Fruit fly (Drosophila melanogaster) S2 (cell line): ENCODE results near the gene shi.

Source experiments
- CG8478 ChIP-seq: fragments of >200 bp; optimal IDR thresholded peaks from 2 replicates; lab custom pipeline; 2018
- CTCF ChIP-seq, 2 experiments: fragments of >200 bp; optimal IDR thresholded peaks; 2 replicates each; lab custom pipeline; 2018

shi gene

dm6 chrX:15933504-15934225, 41.7 kb downstream of the shi start, which contains the start of gene Ranbp16:
Ranbp16 (minus strand) TSS chrX:15933867.
- no peak for TF ChIP-seq CTCF (optimal IDR thresholded peaks at IDR 0.05; lab: Kevin White, UChicago)
- TF ChIP-seq CG8478 (lab: Kevin White, UChicago) = no peak

dm6 chrX:15934226-15934547, 42.3 kb downstream of the shi start:
- no peak for TF ChIP-seq CG8478 (lab: Kevin White, UChicago)
- TF ChIP-seq CTCF (optimal IDR thresholded peaks at IDR 0.05; lab: Kevin White, UChicago) = no peak

dm6 chrX:15940105-15940955, 48.4 kb downstream of the shi start, which contains the start of gene Stim:
Stim (minus strand) TSS chrX:15940451.
- TF ChIP-seq CTCF (optimal IDR thresholded peaks at IDR 0.05; lab: Kevin White, UChicago) (no peak), CG8478 (lab: Kevin White, UChicago) (no peak)

dm6 chrX:15940956-15941246, 49.0 kb downstream of the shi start, which contains the start of gene CG8924:
CG8924 (plus strand) TSS chrX:15941077.
- TF ChIP-seq CG8478 (lab: Kevin White, UChicago) (no peak), CTCF (optimal IDR thresholded peaks at IDR 0.05; lab: Kevin White, UChicago) (no peak)

dm6 chrX:15941527-15941926, 49.6 kb downstream of the shi start:
- no peak for TF ChIP-seq CTCF (optimal IDR thresholded peaks at IDR 0.05; lab: Kevin White, UChicago)
- no peak for TF ChIP-seq CG8478 (lab: Kevin White, UChicago)

dm6 chrX:15944735-15945323, 52.9 kb downstream of the shi start, which contains the start of gene Rrp47:
Rrp47 (plus strand) TSS chrX:15944897.
- TF ChIP-seq CTCF (optimal IDR thresholded peaks at IDR 0.05; lab: Kevin White, UChicago) (no peak), CG8478 (lab: Kevin White, UChicago) (no peak)

dm6 chrX:15950056-15950455, 58.1 kb downstream of the shi start:
- TF ChIP-seq CG8478 (lab: Kevin White, UChicago) (no peak), CTCF (optimal IDR thresholded peaks at IDR 0.05; lab: Kevin White, UChicago) (no peak)
